Fruit fly (Drosophila melanogaster) whole organism, wandering third instar larva: ENCODE data around the gene app.

Experiments used
- Abd-B ChIP-seq: fragments of >200 bp; optimal IDR thresholded peaks from 2 replicates; lab custom pipeline; 2017; ENCODE audit warnings: missing biosample characterization, missing genetic modification characterization
- CG32264 ChIP-seq: fragments of 200-800 bp; sonication (Bioruptor generic); optimal IDR thresholded peaks from 2 replicates; lab custom pipeline; 2016; ENCODE audit warnings: missing biosample characterization, missing genetic modification characterization
- CG9705 ChIP-seq: fragments of 200-800 bp; sonication (Bioruptor generic); optimal IDR thresholded peaks from 2 replicates; lab custom pipeline; 2018; ENCODE audit warnings: missing biosample characterization, mild to moderate bottlenecking, missing genetic modification characterization
- Dfd ChIP-seq: fragments of >200 bp; optimal IDR thresholded peaks from 2 replicates; lab custom pipeline; 2017; ENCODE audit warnings: missing biosample characterization, missing genetic modification characterization
- Dif ChIP-seq: fragments of 200-275, 200-300 bp; sonication (Bioruptor generic); optimal IDR thresholded peaks from 2 replicates; lab custom pipeline; 2018; ENCODE audit warnings: missing biosample characterization, missing genetic modification characterization; ENCODE audit not compliant: partially characterized antibody
- Hr78 ChIP-seq: fragments of >200 bp; optimal IDR thresholded peaks from 2 replicates; lab custom pipeline; 2017; ENCODE audit warnings: missing biosample characterization, missing genetic modification characterization
- jim ChIP-seq: fragments of 175-275, 200-325 bp; sonication (Bioruptor generic); optimal IDR thresholded peaks from 2 replicates; lab custom pipeline; 2016; ENCODE audit warnings: missing biosample characterization, mild to moderate bottlenecking, missing genetic modification characterization
- psq ChIP-seq: fragments of 200-800 bp; sonication (Bioruptor generic); optimal IDR thresholded peaks from 3 replicates; lab custom pipeline; 2017; ENCODE audit warnings: missing biosample characterization, mild to moderate bottlenecking, missing genetic modification characterization, moderate library complexity
- usp ChIP-seq: fragments of >200 bp; optimal IDR thresholded peaks from 2 replicates; lab custom pipeline; 2017; ENCODE audit warnings: missing biosample characterization, missing genetic modification characterization
- woc ChIP-seq: sonication (Bioruptor generic); optimal IDR thresholded peaks from 2 replicates; lab custom pipeline; 2016; ENCODE audit warnings: missing biosample characterization, mild to moderate bottlenecking, missing genetic modification characterization

dm6 chr3L:12310505-12310904, 43.9 kb upstream of the app start, which contains the start of gene CG44355:
- no peak for TF ChIP-seq usp (GFP tag; lab: Kevin White, UChicago)
- TF ChIP-seq woc (GFP tag; lab: Kevin White, UChicago) = no peak
- no peak for TF ChIP-seq jim
- TF ChIP-seq Hr78 (GFP tag; lab: Kevin White, UChicago) = no peak
- no peak for TF ChIP-seq Dif (GFP tag; lab: Kevin White, UChicago)
- no peak for TF ChIP-seq Abd-B (GFP tag; lab: Kevin White, UChicago)
- TF ChIP-seq CG9705 = no peak
- no peak for TF ChIP-seq psq (GFP tag; lab: Kevin White, UChicago)
- no peak for TF ChIP-seq CG32264 (GFP tag; lab: Kevin White, UChicago)
- no peak for TF ChIP-seq Dfd (GFP tag; lab: Kevin White, UChicago)
